Fruit fly (Drosophila melanogaster) whole organism, embryonic: ENCODE data around the gene dre4.
A peak's percentile ranks its signal among the peaks of the same experiment; 100 is the strongest.

Experiments
- Bdp1 ChIP-seq: fragments of 200-800 bp; sonication (Bioruptor generic); optimal IDR thresholded peaks from 3 replicates; lab custom pipeline; 2016; ENCODE audit warnings: missing biosample characterization, missing genetic modification characterization
- Blimp-1 ChIP-seq: fragments of 200-800 bp; sonication (Bioruptor generic); optimal IDR thresholded peaks from 3 replicates; lab custom pipeline; 2018; ENCODE audit warnings: missing biosample characterization, missing genetic modification characterization, mild to moderate bottlenecking, moderate library complexity, missing genetic modification reagents
- CG10274 ChIP-seq: fragments of 200-800 bp; sonication (Bioruptor generic); optimal IDR thresholded peaks from 3 replicates; lab custom pipeline; 2017; ENCODE audit warnings: missing biosample characterization, mild to moderate bottlenecking, missing genetic modification characterization
- CG10654 ChIP-seq: fragments of 200-800 bp; sonication (Bioruptor generic); optimal IDR thresholded peaks from 2 replicates; lab custom pipeline; 2016; ENCODE audit warnings: missing biosample characterization, missing genetic modification characterization
- CG12236 ChIP-seq: fragments of 200-800 bp; sonication (Bioruptor generic); optimal IDR thresholded peaks from 2 replicates; lab custom pipeline; 2016; ENCODE audit warnings: missing biosample characterization, missing genetic modification characterization
- CG1233 ChIP-seq: fragments of 200-800 bp; sonication (Bioruptor generic); optimal IDR thresholded peaks from 4 replicates; lab custom pipeline; 2018; ENCODE audit warnings: missing biosample characterization, mild to moderate bottlenecking, missing genetic modification characterization
- CG12744 ChIP-seq: fragments of 200-800 bp; sonication (Bioruptor generic); optimal IDR thresholded peaks from 2 replicates; lab custom pipeline; 2016; ENCODE audit warnings: missing biosample characterization, missing genetic modification characterization
- CG13287 ChIP-seq: fragments of 200-800 bp; sonication (Bioruptor generic); IDR thresholded peaks from 2 replicates; pipeline ENCODE4 v1.3.6; 2022; ENCODE audit warnings: missing biosample characterization, missing genetic modification characterization; ENCODE audit not compliant: partially characterized antibody
- CG2120 ChIP-seq: fragments of 200-800 bp; sonication (Bioruptor generic); optimal IDR thresholded peaks from 3 replicates; lab custom pipeline; 2016; ENCODE audit warnings: missing biosample characterization, missing genetic modification characterization
- CG3726 ChIP-seq: fragments of 200-800 bp; sonication (Bioruptor generic); IDR thresholded peaks from 3 replicates; pipeline ENCODE4, ENCODE4 v1.3.6; 2022; ENCODE audit warnings: missing biosample characterization, missing genetic modification characterization
- CG4328 ChIP-seq: fragments of 200-800 bp; sonication (Bioruptor generic); optimal IDR thresholded peaks from 3 replicates; lab custom pipeline; 2017; ENCODE audit warnings: missing biosample characterization, missing genetic modification reagents, missing genetic modification characterization
- CG6854 ChIP-seq: fragments of 200-800 bp; sonication (Bioruptor generic); optimal IDR thresholded peaks from 3 replicates; lab custom pipeline; 2017; ENCODE audit warnings: missing biosample characterization, mild to moderate bottlenecking, missing genetic modification characterization
- CG7372 ChIP-seq: fragments of 200-800 bp; sonication (Bioruptor generic); IDR thresholded peaks from 2 replicates; pipeline ENCODE4 v1.3.6; 2022; ENCODE audit warnings: missing biosample characterization, missing genetic modification characterization
- CG7963 ChIP-seq: fragments of 200-800 bp; sonication (Bioruptor generic); IDR thresholded peaks from 3 replicates; pipeline ENCODE4 v1.3.6; 2022; ENCODE audit warnings: missing biosample characterization, missing genetic modification characterization; ENCODE audit not compliant: partially characterized antibody
- CG7987 ChIP-seq: fragments of 200-800 bp; sonication (Bioruptor generic); optimal IDR thresholded peaks from 2 replicates; lab custom pipeline; 2018; ENCODE audit warnings: missing biosample characterization, mild to moderate bottlenecking, missing genetic modification characterization, moderate library complexity
- CG8765 ChIP-seq: fragments of 200-800 bp; sonication (Bioruptor generic); IDR thresholded peaks from 2 replicates; pipeline ENCODE4 v1.3.6; 2022; ENCODE audit warnings: missing biosample characterization, missing genetic modification characterization
- Camta ChIP-seq: fragments of 200-800 bp; sonication (Bioruptor generic); optimal IDR thresholded peaks from 2 replicates; lab custom pipeline; 2016; ENCODE audit warnings: missing biosample characterization, missing genetic modification characterization
- Chrac-16 ChIP-seq: fragments of 200-800 bp; sonication (Bioruptor generic); optimal IDR thresholded peaks from 3 replicates; lab custom pipeline; 2016; ENCODE audit warnings: missing biosample characterization, missing genetic modification characterization
- ERR ChIP-seq: fragments of 200-800 bp; sonication (Bioruptor generic); optimal IDR thresholded peaks from 2 replicates; lab custom pipeline; 2016; ENCODE audit warnings: missing biosample characterization, missing genetic modification characterization
- Elba2 ChIP-seq: fragments of 200-800 bp; sonication (Bioruptor generic); optimal IDR thresholded peaks from 3 replicates; lab custom pipeline; 2016; ENCODE audit warnings: missing biosample characterization, missing genetic modification characterization
- Fer3 ChIP-seq: fragments of 200-800 bp; sonication (Bioruptor generic); optimal IDR thresholded peaks from 2 replicates; lab custom pipeline; 2018; ENCODE audit warnings: missing biosample characterization, mild to moderate bottlenecking, missing genetic modification characterization, moderate library complexity
- Gug ChIP-seq: fragments of 200-800 bp; sonication (Bioruptor generic); IDR thresholded peaks from 4 replicates; pipeline ENCODE4 v1.3.6; 2022; ENCODE audit warnings: missing biosample characterization, missing genetic modification characterization
- Myb ChIP-seq: fragments of 200-800 bp; sonication (Bioruptor generic); optimal IDR thresholded peaks from 2 replicates; lab custom pipeline; 2016; ENCODE audit warnings: missing biosample characterization, missing genetic modification characterization
- NFAT ChIP-seq: fragments of 200-800 bp; sonication (Bioruptor generic); IDR thresholded peaks from 2 replicates; pipeline ENCODE4 v1.3.6; 2022; ENCODE audit warnings: missing biosample characterization, missing genetic modification characterization
- PHDP ChIP-seq: fragments of 200-800 bp; sonication (Bioruptor generic); optimal IDR thresholded peaks from 3 replicates; lab custom pipeline; 2018; ENCODE audit warnings: missing biosample characterization, mild to moderate bottlenecking, missing genetic modification characterization, moderate library complexity
- Scr ChIP-seq: fragments of 200-800 bp; sonication (Bioruptor generic); IDR thresholded peaks from 2 replicates; pipeline ENCODE4 v1.3.6; 2022; ENCODE audit warnings: missing biosample characterization, missing genetic modification characterization; ENCODE audit not compliant: partially characterized antibody
- Sox100B ChIP-seq: fragments of 200-800 bp; sonication (Bioruptor generic); optimal IDR thresholded peaks from 3 replicates; lab custom pipeline; 2018; ENCODE audit warnings: missing biosample characterization, mild to moderate bottlenecking, missing genetic modification characterization
- Ssrp ChIP-seq: fragments of 200-800 bp; sonication (Bioruptor generic); optimal IDR thresholded peaks from 2 replicates; lab custom pipeline; 2018; ENCODE audit warnings: missing biosample characterization, mild to moderate bottlenecking, missing genetic modification characterization, moderate library complexity
- ac ChIP-seq: fragments of 200-800 bp; sonication (Bioruptor generic); optimal IDR thresholded peaks from 3 replicates; lab custom pipeline; 2017; ENCODE audit warnings: missing biosample characterization, mild to moderate bottlenecking, missing genetic modification characterization
- ase ChIP-seq: fragments of 200-800 bp; sonication (Bioruptor generic); IDR thresholded peaks from 3 replicates; pipeline ENCODE4 v1.3.6; 2022; ENCODE audit warnings: missing biosample characterization, missing genetic modification characterization
- bab2 ChIP-seq: fragments of 200-800 bp; sonication (Bioruptor generic); optimal IDR thresholded peaks from 2 replicates; lab custom pipeline; 2016; ENCODE audit warnings: missing biosample characterization, missing genetic modification characterization
- btn ChIP-seq: fragments of 200-800 bp; sonication (Bioruptor generic); optimal IDR thresholded peaks from 2 replicates; lab custom pipeline; 2016; ENCODE audit warnings: missing biosample characterization, missing genetic modification characterization
- eyg ChIP-seq: fragments of 200-800 bp; sonication (Bioruptor generic); optimal IDR thresholded peaks from 3 replicates; lab custom pipeline; 2016; ENCODE audit warnings: missing biosample characterization, missing genetic modification characterization
- ftz-f1 ChIP-seq: fragments of 200-800 bp; sonication (Bioruptor generic); optimal IDR thresholded peaks from 2 replicates; lab custom pipeline; 2016; ENCODE audit warnings: missing biosample characterization, missing genetic modification characterization
- gcm ChIP-seq: fragments of 200-800 bp; sonication (Bioruptor generic); optimal IDR thresholded peaks from 2 replicates; lab custom pipeline; 2019; ENCODE audit warnings: missing biosample characterization, mild to moderate bottlenecking, missing genetic modification characterization, moderate library complexity
- hbn ChIP-seq: fragments of 200-800 bp; sonication (Bioruptor generic); IDR thresholded peaks from 2 replicates; pipeline ENCODE4 v1.3.6; 2022; ENCODE audit warnings: missing biosample characterization, missing genetic modification characterization; ENCODE audit not compliant: partially characterized antibody
- hth ChIP-seq: fragments of >200 bp; optimal IDR thresholded peaks from 2 replicates; lab custom pipeline; 2017; ENCODE audit warnings: inconsistent platforms
- ind ChIP-seq: fragments of 200-800 bp; sonication (Bioruptor generic); optimal IDR thresholded peaks from 3 replicates; lab custom pipeline; 2016; ENCODE audit warnings: missing biosample characterization, missing genetic modification characterization
- lbe ChIP-seq: fragments of 200-800 bp; sonication (Bioruptor generic); optimal IDR thresholded peaks from 2 replicates; lab custom pipeline; 2016; ENCODE audit warnings: missing biosample characterization, mild to moderate bottlenecking, missing genetic modification characterization
- pan ChIP-seq, 4 experiments: fragments of >200 bp in 3 of 4; fragments of 200-800 bp in 1 of 4; sonication (Bioruptor generic) in 1 of 4; optimal IDR thresholded peaks in 3 of 4; IDR thresholded peaks in 1 of 4; 2 replicates each; pipeline versions ENCODE4 v1.3.6 to Lab custom; 2017 to 2022; ENCODE audit warnings: missing biosample characterization in 2 of 4, missing genetic modification characterization in 2 of 4, mixed read lengths in 1 of 4
- rib ChIP-seq: fragments of 200-800 bp; sonication (Bioruptor generic); IDR thresholded peaks from 2 replicates; pipeline ENCODE4 v1.3.6; 2022; ENCODE audit warnings: missing biosample characterization, missing genetic modification characterization
- row ChIP-seq: fragments of 200-800 bp; sonication (Bioruptor generic); IDR thresholded peaks from 3 replicates; pipeline ENCODE4 v1.3.6; 2022; ENCODE audit warnings: missing biosample characterization, missing genetic modification characterization
- sim ChIP-seq: fragments of 200-800 bp; sonication (Bioruptor generic); IDR thresholded peaks from 2 replicates; pipeline ENCODE4 v1.3.6; 2022; ENCODE audit warnings: missing biosample characterization, missing genetic modification characterization
- sisA ChIP-seq: fragments of 200-800 bp; sonication (Bioruptor generic); IDR thresholded peaks from 2 replicates; pipeline ENCODE4 v1.3.6; 2022; ENCODE audit warnings: missing biosample characterization, missing genetic modification characterization
- sr ChIP-seq: fragments of 200-800 bp; sonication (Bioruptor generic); IDR thresholded peaks from 3 replicates; pipeline ENCODE4 v1.3.6; 2022; ENCODE audit warnings: missing biosample characterization, missing genetic modification characterization
- stc ChIP-seq: fragments of 200-800 bp; sonication (Bioruptor generic); IDR thresholded peaks from 2 replicates; pipeline ENCODE4 v1.3.6; 2022; ENCODE audit warnings: missing biosample characterization, missing genetic modification characterization
- tin ChIP-seq: fragments of 200-800 bp; sonication (Bioruptor generic); optimal IDR thresholded peaks from 3 replicates; lab custom pipeline; 2016; ENCODE audit warnings: missing biosample characterization, missing genetic modification characterization
- twi ChIP-seq: fragments of 200-800 bp; optimal IDR thresholded peaks from 2 replicates; lab custom pipeline; 2019; ENCODE audit warnings: missing biosample characterization, mild to moderate bottlenecking, missing genetic modification characterization, moderate library complexity
- unpg ChIP-seq: fragments of 200-800 bp; sonication (Bioruptor generic); optimal IDR thresholded peaks from 3 replicates; lab custom pipeline; 2018; ENCODE audit warnings: missing biosample characterization, mild to moderate bottlenecking, missing genetic modification characterization, moderate library complexity
- wor ChIP-seq: fragments of 200-800 bp; sonication (Bioruptor generic); IDR thresholded peaks from 2 replicates; pipeline ENCODE4 v1.3.6; 2022; ENCODE audit warnings: missing biosample characterization, missing genetic modification characterization
- zen ChIP-seq: fragments of 200-800 bp; sonication (Bioruptor generic); optimal IDR thresholded peaks from 3 replicates; lab custom pipeline; 2018; ENCODE audit warnings: missing biosample characterization, mild to moderate bottlenecking, missing genetic modification characterization, moderate library complexity
- zfh2 ChIP-seq: fragments of 200-800 bp; sonication (Bioruptor generic); optimal IDR thresholded peaks from 2 replicates; lab custom pipeline; 2016; ENCODE audit warnings: missing biosample characterization, missing genetic modification characterization

dre4 gene

dm6 chr3L:1880692-1881091 is 4.6 kb upstream of the dre4 start (continued):
- TF ChIP-seq CG7987: no peak
- TF ChIP-seq pan (optimal IDR thresholded peaks at IDR 0.05; lab: Kevin White, UChicago): no peak
- peak in 1 of 2 experiments; percentile 71 for TF ChIP-seq pan (GFP tag; optimal IDR thresholded peaks at IDR 0.05 in 1 of 2, IDR thresholded peaks at IDR 0.05 in 1 of 2)
- no peak for TF ChIP-seq eyg
- TF ChIP-seq twi (tag; lab: Kevin White, UChicago): no peak
- TF ChIP-seq wor (GFP tag; lab: Robert Waterston, UW): no peak
- no peak for TF ChIP-seq CG6854
- no peak for TF ChIP-seq Scr (GFP tag; lab: Robert Waterston, UW)
- TF ChIP-seq CG8765 (GFP tag; lab: Robert Waterston, UW): no peak
- no peak for TF ChIP-seq zen (tag; lab: Kevin White, UChicago)
- TF ChIP-seq Sox100B (GFP tag; lab: Kevin White, UChicago): no peak
- TF ChIP-seq Blimp-1 (GFP tag; lab: Kevin White, UChicago): peak; percentile 23
- TF ChIP-seq tin: peak; percentile 59
- TF ChIP-seq ind (GFP tag; lab: Kevin White, UChicago): peak; percentile 53
- peak; percentile 25 for TF ChIP-seq bab2 (GFP tag; lab: Kevin White, UChicago)
- no peak for TF ChIP-seq CG1233 (GFP tag; lab: Kevin White, UChicago)
- TF ChIP-seq stc: peak; percentile 53
- TF ChIP-seq ase (GFP tag; lab: Robert Waterston, UW): peak; percentile 59; the same call in 1 of the 3 replicates
- TF ChIP-seq sim (GFP tag; lab: Robert Waterston, UW): no peak
- TF ChIP-seq CG4328 (GFP tag; lab: Kevin White, UChicago): no peak
- no peak for TF ChIP-seq NFAT (GFP tag; lab: Robert Waterston, UW)
- TF ChIP-seq lbe (GFP tag; lab: Kevin White, UChicago): no peak
- no peak for TF ChIP-seq ERR
- TF ChIP-seq hbn: no peak
- TF ChIP-seq CG3726 (GFP tag; lab: Robert Waterston, UW): 0 out of 3 replicates have a peak, but pooled peaks have one; percentile 18
- no peak for TF ChIP-seq Ssrp
- peak; percentile 54; the same call in 3 of the 4 replicates for TF ChIP-seq Gug
- no peak for TF ChIP-seq CG10654
- TF ChIP-seq btn (GFP tag; lab: Kevin White, UChicago): no peak
- no peak for TF ChIP-seq CG12744 (GFP tag; lab: Kevin White, UChicago)
- 0 out of 3 replicates have a peak, but pooled peaks have one; percentile 32 for TF ChIP-seq sr (GFP tag; lab: Robert Waterston, UW)
- TF ChIP-seq unpg (GFP tag; lab: Kevin White, UChicago): no peak
- TF ChIP-seq sisA (GFP tag; lab: Robert Waterston, UW): peak; percentile 68
- TF ChIP-seq Elba2: no peak
- TF ChIP-seq CG7372 (GFP tag; lab: Robert Waterston, UW): no peak
- TF ChIP-seq Chrac-16: no peak
- no peak for TF ChIP-seq Myb
- TF ChIP-seq zfh2 (GFP tag; lab: Kevin White, UChicago): no peak
- no peak for TF ChIP-seq CG2120
- TF ChIP-seq row (GFP tag; lab: Robert Waterston, UW): peak; percentile 60
- TF ChIP-seq gcm (GFP tag; lab: Kevin White, UChicago): no peak
- TF ChIP-seq Fer3 (tag; lab: Kevin White, UChicago): no peak
- no peak for TF ChIP-seq CG10274 (GFP tag; lab: Kevin White, UChicago)
- TF ChIP-seq Camta (GFP tag; lab: Kevin White, UChicago): no peak
- no peak for TF ChIP-seq PHDP
- TF ChIP-seq hth: no peak
- no peak for TF ChIP-seq Bdp1 (GFP tag; lab: Kevin White, UChicago)
- no peak for TF ChIP-seq ftz-f1 (GFP tag; lab: Kevin White, UChicago)
- TF ChIP-seq CG12236 (GFP tag; lab: Kevin White, UChicago): no peak
- TF ChIP-seq CG13287 (GFP tag; lab: Robert Waterston, UW): no peak
- TF ChIP-seq rib (GFP tag; lab: Robert Waterston, UW): no peak
- no peak for TF ChIP-seq CG7963 (GFP tag; lab: Robert Waterston, UW)
- TF ChIP-seq ac: no peak
